Fruit fly (Drosophila melanogaster) whole organism, embryonic: Measurements from ENCODE around the gene CG32246.

ENCODE experiments used
- Asciz ChIP-seq: fragments of 200-800 bp; sonication (Bioruptor generic); optimal IDR thresholded peaks from 2 replicates; lab custom pipeline; 2017; ENCODE audit warnings: missing biosample characterization, mild to moderate bottlenecking, missing genetic modification characterization, missing genetic modification reagents
- Bdp1 ChIP-seq: fragments of 200-800 bp; sonication (Bioruptor generic); optimal IDR thresholded peaks from 3 replicates; lab custom pipeline; 2016; ENCODE audit warnings: missing biosample characterization, missing genetic modification characterization
- BtbVII ChIP-seq: fragments of 200-800 bp; sonication (Bioruptor generic); optimal IDR thresholded peaks from 3 replicates; lab custom pipeline; 2017; ENCODE audit warnings: missing biosample characterization, mild to moderate bottlenecking, missing genetic modification characterization
- CG11085 ChIP-seq: fragments of 200-800 bp; sonication (Bioruptor generic); IDR thresholded peaks from 2 replicates; pipeline ENCODE4 v1.3.6; 2022; ENCODE audit warnings: missing biosample characterization, missing genetic modification characterization
- CG11093 ChIP-seq: fragments of 200-800 bp; sonication (Bioruptor generic); IDR thresholded peaks from 3 replicates; pipeline ENCODE4 v1.3.6; 2022; ENCODE audit warnings: missing biosample characterization, missing genetic modification characterization
- CG11504 ChIP-seq: fragments of 200-800 bp; sonication (Bioruptor generic); optimal IDR thresholded peaks from 3 replicates; lab custom pipeline; 2019; ENCODE audit warnings: missing biosample characterization, mild to moderate bottlenecking, missing genetic modification characterization, moderate library complexity
- CG13624 ChIP-seq: fragments of 200-800 bp; sonication (Bioruptor generic); optimal IDR thresholded peaks from 2 replicates; lab custom pipeline; 2016; ENCODE audit warnings: missing biosample characterization, missing genetic modification characterization
- CG13894 ChIP-seq: fragments of 200-800 bp; sonication (Bioruptor generic); optimal IDR thresholded peaks from 3 replicates; lab custom pipeline; 2018; ENCODE audit warnings: missing biosample characterization, mild to moderate bottlenecking, missing genetic modification characterization, moderate library complexity
- CG14441 ChIP-seq: fragments of 200-800 bp; sonication (Bioruptor generic); IDR thresholded peaks from 2 replicates; pipeline ENCODE4 v1.3.6; 2022; ENCODE audit warnings: missing biosample characterization, missing genetic modification characterization
- CG14667 ChIP-seq: fragments of 200-800 bp; sonication (Bioruptor generic); IDR thresholded peaks from 2 replicates; pipeline ENCODE4 v1.3.6; 2022; ENCODE audit warnings: missing biosample characterization, missing genetic modification characterization
- CG17829 ChIP-seq: fragments of 200-800 bp; optimal IDR thresholded peaks from 2 replicates; lab custom pipeline; 2019; ENCODE audit warnings: missing biosample characterization, mild to moderate bottlenecking, missing genetic modification characterization, moderate library complexity
- CG2129 ChIP-seq: fragments of 200-800 bp; sonication (Bioruptor generic); IDR thresholded peaks from 2 replicates; pipeline ENCODE4 v1.3.6; 2022; ENCODE audit warnings: missing biosample characterization, missing genetic modification characterization; ENCODE audit not compliant: partially characterized antibody
- CG2875 ChIP-seq: fragments of 200-800 bp; sonication (Bioruptor generic); optimal IDR thresholded peaks from 2 replicates; lab custom pipeline; 2017; ENCODE audit warnings: missing biosample characterization, mild to moderate bottlenecking, missing genetic modification characterization, missing genetic modification reagents
- CG33213 ChIP-seq: fragments of 200-800 bp; sonication (Bioruptor generic); optimal IDR thresholded peaks from 3 replicates; lab custom pipeline; 2016; ENCODE audit warnings: missing biosample characterization, missing genetic modification characterization
- CG4854 ChIP-seq: fragments of 200-800 bp; sonication (Bioruptor generic); optimal IDR thresholded peaks from 2 replicates; lab custom pipeline; 2016; ENCODE audit warnings: missing biosample characterization, missing genetic modification characterization, inconsistent platforms
- CG6175 ChIP-seq: fragments of 200-800 bp; sonication (Bioruptor generic); IDR thresholded peaks from 3 replicates; pipeline ENCODE4 v1.3.6; 2022; ENCODE audit warnings: missing biosample characterization, missing genetic modification characterization
- CG6654 ChIP-seq: fragments of 200-800 bp; sonication (Bioruptor generic); optimal IDR thresholded peaks from 2 replicates; lab custom pipeline; 2017; ENCODE audit warnings: missing biosample characterization, mild to moderate bottlenecking, missing genetic modification characterization
- CG6683 ChIP-seq: fragments of 200-800 bp; sonication (Bioruptor generic); optimal IDR thresholded peaks from 2 replicates; lab custom pipeline; 2017; ENCODE audit warnings: missing biosample characterization, mild to moderate bottlenecking, missing genetic modification characterization, missing genetic modification reagents
- CG6854 ChIP-seq: fragments of 200-800 bp; sonication (Bioruptor generic); optimal IDR thresholded peaks from 3 replicates; lab custom pipeline; 2017; ENCODE audit warnings: missing biosample characterization, mild to moderate bottlenecking, missing genetic modification characterization
- CG8765 ChIP-seq: fragments of 200-800 bp; sonication (Bioruptor generic); IDR thresholded peaks from 2 replicates; pipeline ENCODE4 v1.3.6; 2022; ENCODE audit warnings: missing biosample characterization, missing genetic modification characterization
- D19B ChIP-seq: fragments of 200-800 bp; sonication (Bioruptor generic); optimal IDR thresholded peaks from 2 replicates; lab custom pipeline; 2017; ENCODE audit warnings: missing biosample characterization, mild to moderate bottlenecking, missing genetic modification characterization
- Dad ChIP-seq: fragments of 200-800 bp; sonication (Bioruptor generic); optimal IDR thresholded peaks from 3 replicates; lab custom pipeline; 2016; ENCODE audit warnings: missing biosample characterization, missing genetic modification characterization
- Dll ChIP-seq: fragments of 200-800 bp; sonication (Bioruptor generic); IDR thresholded peaks from 4 replicates; pipeline ENCODE4 v1.3.6; 2022; ENCODE audit warnings: missing biosample characterization, missing genetic modification characterization; ENCODE audit not compliant: partially characterized antibody
- HHEX ChIP-seq: fragments of 200-800 bp; sonication (Bioruptor generic); optimal IDR thresholded peaks from 3 replicates; lab custom pipeline; 2017; ENCODE audit warnings: missing biosample characterization, mild to moderate bottlenecking, missing genetic modification characterization, missing genetic modification reagents
- HLH54F ChIP-seq: fragments of 200-800 bp; sonication (Bioruptor generic); optimal IDR thresholded peaks from 3 replicates; lab custom pipeline; 2016; ENCODE audit warnings: missing biosample characterization, missing genetic modification characterization
- Myb ChIP-seq: fragments of 200-800 bp; sonication (Bioruptor generic); optimal IDR thresholded peaks from 2 replicates; lab custom pipeline; 2016; ENCODE audit warnings: missing biosample characterization, missing genetic modification characterization
- Oli ChIP-seq: fragments of 200-800 bp; sonication (Bioruptor generic); optimal IDR thresholded peaks from 2 replicates; lab custom pipeline; 2018; ENCODE audit warnings: missing biosample characterization, mild to moderate bottlenecking, missing genetic modification characterization, moderate library complexity
- Sin3A ChIP-seq: fragments of >200 bp; optimal IDR thresholded peaks from 2 replicates; lab custom pipeline; 2018
- YL-1 ChIP-seq: fragments of 200-800 bp; sonication (Bioruptor generic); optimal IDR thresholded peaks from 3 replicates; lab custom pipeline; 2017; ENCODE audit warnings: missing biosample characterization, mild to moderate bottlenecking, missing genetic modification characterization
- ac ChIP-seq: fragments of 200-800 bp; sonication (Bioruptor generic); optimal IDR thresholded peaks from 3 replicates; lab custom pipeline; 2017; ENCODE audit warnings: missing biosample characterization, mild to moderate bottlenecking, missing genetic modification characterization
- bab2 ChIP-seq: fragments of 200-800 bp; sonication (Bioruptor generic); optimal IDR thresholded peaks from 2 replicates; lab custom pipeline; 2016; ENCODE audit warnings: missing biosample characterization, missing genetic modification characterization
- bigmax ChIP-seq: fragments of 200-800 bp; sonication (Bioruptor generic); optimal IDR thresholded peaks from 2 replicates; lab custom pipeline; 2018; ENCODE audit warnings: missing biosample characterization, mild to moderate bottlenecking, missing genetic modification characterization
- cad ChIP-seq: fragments of >200 bp; optimal IDR thresholded peaks from 2 replicates; lab custom pipeline; 2017; ENCODE audit warnings: missing biosample characterization, missing genetic modification characterization
- corto ChIP-seq: fragments of 200-800 bp; sonication (Bioruptor generic); optimal IDR thresholded peaks from 2 replicates; lab custom pipeline; 2016; ENCODE audit warnings: missing biosample characterization, mild to moderate bottlenecking, missing genetic modification characterization, moderate library complexity
- crol ChIP-seq: fragments of 200-800 bp; sonication (Bioruptor generic); IDR thresholded peaks from 2 replicates; pipeline ENCODE4 v1.3.6; 2022; ENCODE audit warnings: missing biosample characterization, missing genetic modification characterization
- emc ChIP-seq: fragments of 200-800 bp; sonication (Bioruptor generic); optimal IDR thresholded peaks from 2 replicates; lab custom pipeline; 2016; ENCODE audit warnings: missing biosample characterization, missing genetic modification characterization
- eve ChIP-seq, 2 experiments: fragments of >200 bp; optimal IDR thresholded peaks; 2 replicates each; lab custom pipeline; 2017; ENCODE audit warnings: missing biosample characterization in 2 of 2, missing genetic modification characterization in 2 of 2
- gce ChIP-seq: fragments of 200-800 bp; sonication (Bioruptor generic); IDR thresholded peaks from 3 replicates; pipeline ENCODE4 v1.3.6; 2022; ENCODE audit warnings: missing biosample characterization, missing genetic modification characterization
- gfzf ChIP-seq: fragments of 200-800 bp; sonication (Bioruptor generic); optimal IDR thresholded peaks from 2 replicates; lab custom pipeline; 2016; ENCODE audit warnings: missing biosample characterization, mild to moderate bottlenecking, missing genetic modification characterization, moderate library complexity
- inv ChIP-seq: fragments of 200-800 bp; sonication (Bioruptor generic); IDR thresholded peaks from 2 replicates; pipeline ENCODE4 v1.3.6; 2022; ENCODE audit warnings: missing biosample characterization, missing genetic modification characterization; ENCODE audit not compliant: partially characterized antibody
- nerfin-1 ChIP-seq: fragments of 200-800 bp; sonication (Bioruptor generic); optimal IDR thresholded peaks from 3 replicates; lab custom pipeline; 2019; ENCODE audit warnings: missing biosample characterization, mild to moderate bottlenecking, missing genetic modification characterization, moderate library complexity
- odd ChIP-seq: fragments of 200-800 bp; sonication (Bioruptor generic); optimal IDR thresholded peaks from 2 replicates; lab custom pipeline; 2017; ENCODE audit warnings: missing biosample characterization, mild to moderate bottlenecking, missing genetic modification characterization
- pita ChIP-seq: fragments of 200-800 bp; sonication (Bioruptor generic); optimal IDR thresholded peaks from 2 replicates; lab custom pipeline; 2017; ENCODE audit warnings: missing biosample characterization, mild to moderate bottlenecking, missing genetic modification characterization
- pum ChIP-seq: fragments of 200-800 bp; sonication (Bioruptor generic); optimal IDR thresholded peaks from 2 replicates; lab custom pipeline; 2016; ENCODE audit warnings: missing biosample characterization, missing genetic modification characterization
- sens-2 ChIP-seq: fragments of 200-800 bp; sonication (Bioruptor generic); IDR thresholded peaks from 2 replicates; pipeline ENCODE4 v1.3.6; 2022; ENCODE audit warnings: missing biosample characterization, missing genetic modification characterization
- sna ChIP-seq: fragments of 200-800 bp; sonication (Bioruptor generic); IDR thresholded peaks from 2 replicates; pipeline ENCODE4 v1.3.6; 2022; ENCODE audit warnings: missing biosample characterization, missing genetic modification characterization; ENCODE audit not compliant: partially characterized antibody
- sr ChIP-seq: fragments of 200-800 bp; sonication (Bioruptor generic); IDR thresholded peaks from 3 replicates; pipeline ENCODE4 v1.3.6; 2022; ENCODE audit warnings: missing biosample characterization, missing genetic modification characterization
- stwl ChIP-seq: fragments of 200-800 bp; sonication (Bioruptor generic); optimal IDR thresholded peaks from 3 replicates; lab custom pipeline; 2018; ENCODE audit warnings: missing biosample characterization, mild to moderate bottlenecking, missing genetic modification characterization, moderate library complexity
- tgo ChIP-seq: fragments of 200-800 bp; sonication (Bioruptor generic); IDR thresholded peaks from 3 replicates; pipeline ENCODE4 v1.3.6; 2022; ENCODE audit warnings: missing biosample characterization, missing genetic modification characterization
- tin ChIP-seq: fragments of 200-800 bp; sonication (Bioruptor generic); optimal IDR thresholded peaks from 3 replicates; lab custom pipeline; 2016; ENCODE audit warnings: missing biosample characterization, missing genetic modification characterization
- tup ChIP-seq: fragments of 200-800 bp; sonication (Bioruptor generic); optimal IDR thresholded peaks from 2 replicates; lab custom pipeline; 2016; ENCODE audit warnings: missing biosample characterization, mild to moderate bottlenecking, missing genetic modification characterization, moderate library complexity

Gene CG32246

DNA sequence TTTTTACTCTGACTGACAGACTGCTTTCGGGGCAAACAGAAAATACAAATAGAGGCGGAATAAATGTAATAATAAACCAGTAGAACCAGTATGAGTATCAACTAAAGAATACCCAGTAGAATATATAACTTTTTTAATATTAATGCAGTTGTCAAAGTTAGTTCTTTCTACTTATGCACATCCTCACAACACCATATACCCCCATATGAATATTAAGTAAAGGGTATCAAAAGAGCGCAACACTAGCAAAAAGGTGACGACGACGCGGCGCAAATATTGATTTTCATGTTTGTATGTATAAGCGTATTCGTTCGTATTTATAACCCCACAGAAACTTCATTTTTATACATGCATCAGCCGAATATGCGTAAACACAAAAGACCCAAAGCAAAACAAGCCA is 7.9 kb upstream of the CG32246 start (continued):
- TF ChIP-seq eve (GFP tag; optimal IDR thresholded peaks at IDR 0.05; lab: Kevin White, UChicago) (peak in 1 of 2 experiments; percentile 94), ac (GFP tag; lab: Kevin White, UChicago) (peak; percentile 87), Dad (GFP tag; lab: Kevin White, UChicago) (peak; percentile 88), gfzf (GFP tag; lab: Kevin White, UChicago) (no peak), pita (GFP tag; lab: Kevin White, UChicago) (no peak), CG4854 (peak; percentile 95), Oli (peak; percentile 93), BtbVII (GFP tag; lab: Kevin White, UChicago) (peak; percentile 94), corto (no peak), tup (peak; percentile 55), Dll (no peak), CG2875 (GFP tag; lab: Kevin White, UChicago) (peak; percentile 89), CG6683 (GFP tag; lab: Kevin White, UChicago) (peak; percentile 89), CG11085 (GFP tag; lab: Robert Waterston, UW) (peak; percentile 73), nerfin-1 (tag; lab: Kevin White, UChicago) (peak; percentile 90), CG33213 (GFP tag; lab: Kevin White, UChicago) (peak; percentile 83), Sin3A (lab: Kevin White, UChicago) (no peak), sna (no peak), CG13624 (GFP tag; lab: Kevin White, UChicago) (peak; percentile 86), bigmax (GFP tag; lab: Kevin White, UChicago) (peak; percentile 51), CG14441 (GFP tag; lab: Robert Waterston, UW) (peak; percentile 96), gce (GFP tag; lab: Robert Waterston, UW) (peak; percentile 90), sens-2 (peak; percentile 79), HHEX (GFP tag; lab: Kevin White, UChicago) (peak; percentile 94), crol (GFP tag; lab: Robert Waterston, UW) (peak; percentile 37; the same call in 1 of the 2 replicates), stwl (tag; lab: Kevin White, UChicago) (peak; percentile 58), Myb (peak; percentile 39), bab2 (GFP tag; lab: Kevin White, UChicago) (peak; percentile 95), CG11093 (GFP tag; lab: Robert Waterston, UW) (peak; percentile 86), CG6854 (GFP tag; lab: Kevin White, UChicago) (peak; percentile 91), CG11504 (peak; percentile 96), CG6175 (peak; percentile 78; the same call in 2 of the 3 replicates), CG6654 (peak; percentile 80), HLH54F (GFP tag; lab: Kevin White, UChicago) (peak; percentile 66), tin (GFP tag; lab: Kevin White, UChicago) (peak; percentile 93), emc (GFP tag; lab: Kevin White, UChicago) (peak; percentile 81), inv (GFP tag; lab: Robert Waterston, UW) (no peak), odd (GFP tag; lab: Kevin White, UChicago) (peak; percentile 92), CG13894 (tag; lab: Kevin White, UChicago) (peak; percentile 70), cad (GFP tag; lab: Kevin White, UChicago) (no peak), pum (GFP tag; lab: Kevin White, UChicago) (peak; percentile 87), D19B (peak; percentile 99), CG14667 (peak; percentile 87), CG17829 (tag; lab: Kevin White, UChicago) (peak; percentile 95), CG2129 (GFP tag; lab: Robert Waterston, UW) (no peak), sr (GFP tag; lab: Robert Waterston, UW) (peak; percentile 87), tgo (peak; percentile 94), CG8765 (GFP tag; lab: Robert Waterston, UW) (peak; percentile 75), Bdp1 (peak; percentile 67), Asciz (GFP tag; lab: Kevin White, UChicago) (peak; percentile 98), YL-1 (GFP tag; lab: Kevin White, UChicago) (peak; percentile 72)
